Worm (Caenorhabditis elegans): Measurements from ENCODE around the gene T10G3.2.

DNA sequence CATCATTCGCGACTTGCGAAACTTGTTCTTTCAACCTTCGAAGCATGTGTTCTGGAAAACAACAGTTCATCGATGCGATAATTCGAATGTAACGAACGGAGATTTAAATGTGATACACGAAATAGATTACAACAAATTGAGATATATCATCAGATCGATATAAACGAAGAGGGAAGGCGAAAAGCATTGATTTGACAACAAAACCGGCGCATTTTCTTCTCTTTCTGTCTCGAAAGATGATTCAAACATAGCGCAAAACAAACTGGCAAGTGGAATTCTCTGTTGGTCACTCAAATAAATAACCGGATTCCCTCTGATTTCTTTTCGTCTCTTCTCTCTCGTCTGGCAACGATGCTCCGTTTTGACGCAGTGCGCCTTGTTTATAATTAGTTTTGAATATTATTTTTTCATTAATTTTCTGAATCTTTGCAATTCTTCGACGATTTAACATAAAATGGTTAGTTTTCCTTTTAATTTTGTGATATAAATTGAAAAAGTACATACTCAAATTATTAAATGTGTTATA is 17.7 kb upstream of the T10G3.2 start, which contains the start of the genes eea-1 and gut-2:
- TF ChIP-seq jun-1 (tag; optimal IDR thresholded peaks at IDR 0.05): no peak
- no peak for TF ChIP-seq nhr-237 (tag; optimal IDR thresholded peaks at IDR 0.05)
- TF ChIP-seq mep-1 (tag; optimal IDR thresholded peaks at IDR 0.05): peak; percentile 68
- TF ChIP-seq efl-3 (GFP tag; optimal IDR thresholded peaks at IDR 0.05): no peak
- TF ChIP-seq elt-3 (tag; optimal IDR thresholded peaks at IDR 0.05): peak in 3 of 6 experiments; percentile 6 to 78 (median 42)
- no peak for TF ChIP-seq Y116A8C.19 (tag; optimal IDR thresholded peaks at IDR 0.05; ENCODE audit: borderline replicate concordance)
- TF ChIP-seq ama-1 (optimal IDR thresholded peaks at IDR 0.05): peak; percentile 59
- peak; percentile 67 to 76 for TF ChIP-seq efl-1 (optimal IDR thresholded peaks at IDR 0.05)
- TF ChIP-seq efl-1 (GFP tag; optimal IDR thresholded peaks at IDR 0.05 in 1 of 2): peak; percentile 71 to 91
- peak; percentile 60 for TF ChIP-seq nhr-19 (GFP tag; conservative IDR thresholded peaks at IDR 0.05)

All from whole organism, L1 larva.